ENCODE assay signal across 1 fruit fly cellular context in the genomic region with DNA sequence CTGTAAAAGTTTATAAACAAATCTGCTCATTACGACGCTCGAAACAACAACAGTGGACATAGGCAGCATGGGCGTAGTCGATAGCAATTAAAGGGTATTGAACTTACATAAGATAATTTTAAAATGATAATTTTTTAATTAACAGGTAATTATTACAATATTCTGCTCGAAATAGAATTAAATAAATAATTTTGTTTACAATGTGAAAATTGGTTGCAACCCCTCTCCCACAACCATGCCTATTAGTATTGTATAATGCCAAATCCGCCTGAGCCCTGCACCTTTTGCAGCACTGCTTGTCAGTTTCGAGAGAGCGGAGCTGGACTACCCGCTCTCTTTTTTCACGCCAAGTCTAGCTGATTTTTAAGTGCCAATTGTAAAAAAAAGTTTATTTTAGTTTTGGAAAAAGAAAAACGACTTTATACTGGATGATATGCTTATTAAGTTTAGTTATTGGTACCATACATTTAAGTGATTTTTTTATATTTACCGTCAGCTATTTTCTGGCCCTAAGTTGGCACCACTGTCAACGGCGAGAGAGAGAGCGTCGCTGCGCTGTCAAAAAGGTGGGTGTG.
TF ChIP-seq lines count a peak whose summit lies in the region.

A gene (minus strand): TSS at position 51 of the 575 bp plus-strand sequence.
A gene (plus strand): TSS at position 403 of the 575 bp plus-strand sequence.

TF ChIP-seq in whole organism, embryonic, 481 proteins besides CTCF, POLR2A, EP300 and RAD21 (continued from another document and continues in another):
- TF ChIP-seq chn (GFP tag; optimal IDR thresholded peaks at IDR 0.05; lab: Kevin White, UChicago) (peak; percentile 99), stwl (tag; optimal IDR thresholded peaks at IDR 0.05; lab: Kevin White, UChicago) (peak; percentile 96), crp (GFP tag; optimal IDR thresholded peaks at IDR 0.05; lab: Kevin White, UChicago) (peak; percentile 26 to 80), PHDP (tag; optimal IDR thresholded peaks at IDR 0.05; lab: Kevin White, UChicago) (peak; percentile 100), ash1 (GFP tag; optimal IDR thresholded peaks at IDR 0.05; lab: Kevin White, UChicago) (peak; percentile 96), shn (GFP tag; optimal IDR thresholded peaks at IDR 0.05; lab: Kevin White, UChicago) (peak; percentile 93), CG18764 (GFP tag; optimal IDR thresholded peaks at IDR 0.05; lab: Kevin White, UChicago) (peak; percentile 99), al (GFP tag; IDR thresholded peaks at IDR 0.05; lab: Robert Waterston, UW) (peak; percentile 100), nmo (GFP tag; optimal IDR thresholded peaks at IDR 0.05; lab: Kevin White, UChicago) (peak; percentile 100), CG15696 (tag; optimal IDR thresholded peaks at IDR 0.05; lab: Kevin White, UChicago) (peak; percentile 100), Awh (GFP tag; IDR thresholded peaks at IDR 0.05; lab: Robert Waterston, UW) (peak; percentile 100), btn (GFP tag; optimal IDR thresholded peaks at IDR 0.05; lab: Kevin White, UChicago) (peak; percentile 87), CG9932 (GFP tag; IDR thresholded peaks at IDR 0.05; lab: Robert Waterston, UW) (peak; percentile 100), Dfd (GFP tag; optimal IDR thresholded peaks at IDR 0.05; lab: Kevin White, UChicago) (peak in 1 of 2 experiments; percentile 92), Mad (GFP tag; optimal IDR thresholded peaks at IDR 0.05; lab: Kevin White, UChicago) (peak; percentile 99), CG13296 (GFP tag; optimal IDR thresholded peaks at IDR 0.05; lab: Kevin White, UChicago) (peak; percentile 99), CG9437 (GFP tag; optimal IDR thresholded peaks at IDR 0.05; lab: Kevin White, UChicago) (peak; percentile 96), Side (GFP tag; optimal IDR thresholded peaks at IDR 0.05; lab: Kevin White, UChicago) (peak; percentile 94), Nf-YB (GFP tag; optimal IDR thresholded peaks at IDR 0.05; lab: Kevin White, UChicago) (peak; percentile 92), caup (GFP tag; optimal IDR thresholded peaks at IDR 0.05; lab: Kevin White, UChicago; ENCODE audit: severe bottlenecking) (peak; percentile 99), p53 (GFP tag; optimal IDR thresholded peaks at IDR 0.05; lab: Kevin White, UChicago) (peak; percentile 86), fd3F (GFP tag; optimal IDR thresholded peaks at IDR 0.05; lab: Kevin White, UChicago) (peak; percentile 100), CG16815 (GFP tag; optimal IDR thresholded peaks at IDR 0.05; lab: Kevin White, UChicago) (peak; percentile 100), bab2 (GFP tag; optimal IDR thresholded peaks at IDR 0.05; lab: Kevin White, UChicago) (peak; percentile 98), ham (GFP tag; IDR thresholded peaks at IDR 0.05; lab: Robert Waterston, UW) (peak; percentile 99), sisA (GFP tag; IDR thresholded peaks at IDR 0.05; lab: Robert Waterston, UW) (peak; percentile 100), sd (tag; optimal IDR thresholded peaks at IDR 0.05; lab: Kevin White, UChicago) (peak; percentile 97), CG2116 (GFP tag; optimal IDR thresholded peaks at IDR 0.05; lab: Kevin White, UChicago) (peak; percentile 93), ttk (GFP tag; IDR thresholded peaks at IDR 0.05; lab: Robert Waterston, UW) (peak; percentile 100), Bdp1 (GFP tag; optimal IDR thresholded peaks at IDR 0.05; lab: Kevin White, UChicago) (peak; percentile 93), gt (GFP tag; IDR thresholded peaks at IDR 0.05; lab: Robert Waterston, UW) (peak; percentile 99), CG11398 (GFP tag; optimal IDR thresholded peaks at IDR 0.05; lab: Kevin White, UChicago) (peak; percentile 88), CG3995 (GFP tag; optimal IDR thresholded peaks at IDR 0.05; lab: Kevin White, UChicago) (peak; percentile 88), CG1602 (GFP tag; optimal IDR thresholded peaks at IDR 0.05; lab: Kevin White, UChicago) (peak; percentile 100), Neu2 (GFP tag; optimal IDR thresholded peaks at IDR 0.05; lab: Kevin White, UChicago; ENCODE audit: borderline replicate concordance) (peak; percentile 71), kay (GFP tag; optimal IDR thresholded peaks at IDR 0.05; lab: Kevin White, UChicago) (peak; percentile 99), dati (GFP tag; IDR thresholded peaks at IDR 0.05; lab: Robert Waterston, UW) (peak; percentile 99), ewg (GFP tag; optimal IDR thresholded peaks at IDR 0.05; lab: Kevin White, UChicago) (peak; percentile 99), gcm (GFP tag; optimal IDR thresholded peaks at IDR 0.05; lab: Kevin White, UChicago) (peak; percentile 99), nerfin-1 (tag; optimal IDR thresholded peaks at IDR 0.05; lab: Kevin White, UChicago) (peak; percentile 99), CG6689 (GFP tag; IDR thresholded peaks at IDR 0.05; lab: Robert Waterston, UW) (peak; percentile 100), yki (optimal IDR thresholded peaks at IDR 0.05; lab: Kevin White, UChicago) (no peak), Hand (GFP tag; optimal IDR thresholded peaks at IDR 0.05; lab: Kevin White, UChicago) (peak; percentile 97), CG11093 (GFP tag; IDR thresholded peaks at IDR 0.05; lab: Robert Waterston, UW) (peak; percentile 100), CG7928 (GFP tag; optimal IDR thresholded peaks at IDR 0.05; lab: Kevin White, UChicago) (peak; percentile 86), Aef1 (GFP tag; IDR thresholded peaks at IDR 0.05; lab: Robert Waterston, UW) (peak; percentile 100), z (GFP tag; IDR thresholded peaks at IDR 0.05; lab: Robert Waterston, UW) (peak; percentile 87), CG17802 (tag; optimal IDR thresholded peaks at IDR 0.05; lab: Kevin White, UChicago) (peak; percentile 95), GATAe (GFP tag; conservative IDR thresholded peaks at IDR 0.05; lab: Robert Waterston, UW) (peak; percentile 99), lilli (GFP tag; optimal IDR thresholded peaks at IDR 0.05; lab: Kevin White, UChicago) (peak; percentile 99), CG12236 (GFP tag; optimal IDR thresholded peaks at IDR 0.05; lab: Kevin White, UChicago) (peak; percentile 90), B-H1 (GFP tag; IDR thresholded peaks at IDR 0.05; lab: Robert Waterston, UW) (peak; percentile 100), nom (GFP tag; optimal IDR thresholded peaks at IDR 0.05; lab: Kevin White, UChicago) (peak; percentile 97), fd96Cb (tag; optimal IDR thresholded peaks at IDR 0.05; lab: Kevin White, UChicago) (peak; percentile 100), Blimp-1 (GFP tag; optimal IDR thresholded peaks at IDR 0.05; lab: Kevin White, UChicago) (peak; percentile 99), HLH54F (GFP tag; optimal IDR thresholded peaks at IDR 0.05; lab: Kevin White, UChicago) (peak; percentile 99), tx (GFP tag; optimal IDR thresholded peaks at IDR 0.05; lab: Kevin White, UChicago) (peak; percentile 96), Fer2 (tag; optimal IDR thresholded peaks at IDR 0.05; lab: Kevin White, UChicago) (peak; percentile 100), Dek (tag; optimal IDR thresholded peaks at IDR 0.05; lab: Kevin White, UChicago) (peak; percentile 100), NC2β (GFP tag; optimal IDR thresholded peaks at IDR 0.05; lab: Kevin White, UChicago) (peak; percentile 96), CG6791 (GFP tag; IDR thresholded peaks at IDR 0.05; lab: Robert Waterston, UW; ENCODE audit: partially characterized antibody) (no peak), CG14441 (GFP tag; IDR thresholded peaks at IDR 0.05; lab: Robert Waterston, UW) (peak; percentile 100), vfl (GFP tag; optimal IDR thresholded peaks at IDR 0.05; lab: Kevin White, UChicago) (peak; percentile 99), CG34376 (GFP tag; optimal IDR thresholded peaks at IDR 0.05; lab: Kevin White, UChicago) (peak; percentile 99), nau (GFP tag; optimal IDR thresholded peaks at IDR 0.05; lab: Kevin White, UChicago) (peak; percentile 99), schlank (tag; optimal IDR thresholded peaks at IDR 0.05; lab: Kevin White, UChicago) (peak; percentile 99), CG31388 (GFP tag; optimal IDR thresholded peaks at IDR 0.05; lab: Kevin White, UChicago) (peak; percentile 99), CG16863 (GFP tag; optimal IDR thresholded peaks at IDR 0.05; lab: Kevin White, UChicago) (peak; percentile 97), CG10209 (GFP tag; optimal IDR thresholded peaks at IDR 0.05; lab: Kevin White, UChicago) (peak; percentile 100), CG6654 (GFP tag; optimal IDR thresholded peaks at IDR 0.05; lab: Kevin White, UChicago) (peak; percentile 94), ase (GFP tag; IDR thresholded peaks at IDR 0.05; lab: Robert Waterston, UW) (peak; percentile 100), CG18599 (GFP tag; optimal IDR thresholded peaks at IDR 0.05; lab: Kevin White, UChicago) (peak; percentile 99), gcm2 (GFP tag; optimal IDR thresholded peaks at IDR 0.05; lab: Kevin White, UChicago) (peak; percentile 98), CoRest (tag; optimal IDR thresholded peaks at IDR 0.05; lab: Kevin White, UChicago) (peak; percentile 100), zen2 (GFP tag; IDR thresholded peaks at IDR 0.05; lab: Robert Waterston, UW; ENCODE audit: partially characterized antibody) (no peak), insv (GFP tag; optimal IDR thresholded peaks at IDR 0.05; lab: Kevin White, UChicago) (peak in 1 of 2 experiments; percentile 85), dm (GFP tag; optimal IDR thresholded peaks at IDR 0.05; lab: Kevin White, UChicago) (peak; percentile 96), so (GFP tag; IDR thresholded peaks at IDR 0.05; lab: Robert Waterston, UW) (peak; percentile 100), tgo (GFP tag; IDR thresholded peaks at IDR 0.05; lab: Robert Waterston, UW) (peak; percentile 100), zfh1 (GFP tag; IDR thresholded peaks at IDR 0.05; lab: Robert Waterston, UW) (peak; percentile 100), CG3281 (GFP tag; optimal IDR thresholded peaks at IDR 0.05; lab: Kevin White, UChicago) (peak; percentile 99), YL-1 (GFP tag; optimal IDR thresholded peaks at IDR 0.05; lab: Kevin White, UChicago) (peak; percentile 99), CG13894 (tag; optimal IDR thresholded peaks at IDR 0.05; lab: Kevin White, UChicago) (peak; percentile 99), CG5180 (GFP tag; optimal IDR thresholded peaks at IDR 0.05; lab: Kevin White, UChicago) (peak; percentile 94), CG10147 (GFP tag; optimal IDR thresholded peaks at IDR 0.05; lab: Kevin White, UChicago) (peak; percentile 99), Kr (GFP tag; optimal IDR thresholded peaks at IDR 0.05; lab: Kevin White, UChicago) (peak; percentile 80), CG12299 (tag; optimal IDR thresholded peaks at IDR 0.05; lab: Kevin White, UChicago) (peak; percentile 99), sna (GFP tag; IDR thresholded peaks at IDR 0.05; lab: Robert Waterston, UW; ENCODE audit: partially characterized antibody) (no peak), ara (GFP tag; IDR thresholded peaks at IDR 0.05; lab: Robert Waterston, UW) (peak; percentile 100), NK7.1 (GFP tag; optimal IDR thresholded peaks at IDR 0.05; lab: Kevin White, UChicago) (peak; percentile 89), Bgb (GFP tag; IDR thresholded peaks at IDR 0.05; lab: Robert Waterston, UW; ENCODE audit: partially characterized antibody) (peak; percentile 40; the same call in 1 of the 2 replicates), CG8388 (GFP tag; optimal IDR thresholded peaks at IDR 0.05; lab: Kevin White, UChicago) (peak; percentile 99), sens-2 (GFP tag; IDR thresholded peaks at IDR 0.05; lab: Robert Waterston, UW) (peak; percentile 99), Dref (GFP tag; IDR thresholded peaks at IDR 0.05; lab: Robert Waterston, UW) (peak; percentile 59), disco-r (GFP tag; optimal IDR thresholded peaks at IDR 0.05; lab: Kevin White, UChicago) (peak; percentile 88), CG1832 (GFP tag; optimal IDR thresholded peaks at IDR 0.05; lab: Kevin White, UChicago) (no peak), Fer1 (GFP tag; optimal IDR thresholded peaks at IDR 0.05; lab: Kevin White, UChicago) (peak; percentile 99), tll (GFP tag; optimal IDR thresholded peaks at IDR 0.05; lab: Kevin White, UChicago) (peak; percentile 11 to 87), grau (tag; optimal IDR thresholded peaks at IDR 0.05; lab: Kevin White, UChicago) (peak; percentile 99), Spps (tag; optimal IDR thresholded peaks at IDR 0.05; lab: Kevin White, UChicago) (peak; percentile 99), CG2875 (GFP tag; optimal IDR thresholded peaks at IDR 0.05; lab: Kevin White, UChicago) (peak; percentile 99), CG11723 (GFP tag; optimal IDR thresholded peaks at IDR 0.05; lab: Kevin White, UChicago) (peak; percentile 99), Rx (GFP tag; IDR thresholded peaks at IDR 0.05; lab: Robert Waterston, UW) (peak; percentile 100), CG8359 (GFP tag; optimal IDR thresholded peaks at IDR 0.05; lab: Kevin White, UChicago; ENCODE audit: borderline replicate concordance) (peak; percentile 96), CG18476 (GFP tag; optimal IDR thresholded peaks at IDR 0.05; lab: Kevin White, UChicago) (peak; percentile 99), sug (tag; optimal IDR thresholded peaks at IDR 0.05; lab: Kevin White, UChicago) (peak; percentile 99), CkIIα-i1 (GFP tag; IDR thresholded peaks at IDR 0.05; lab: Robert Waterston, UW) (peak; percentile 99), CG8290 (GFP tag; optimal IDR thresholded peaks at IDR 0.05; lab: Kevin White, UChicago) (peak; percentile 99), CG8290 (tag; optimal IDR thresholded peaks at IDR 0.05; lab: Kevin White, UChicago) (peak; percentile 97 to 99), trem (tag; optimal IDR thresholded peaks at IDR 0.05; lab: Kevin White, UChicago) (peak; percentile 97), CG4404 (GFP tag; IDR thresholded peaks at IDR 0.05; lab: Robert Waterston, UW) (peak; percentile 100), ind (GFP tag; optimal IDR thresholded peaks at IDR 0.05; lab: Kevin White, UChicago) (peak; percentile 100), phol (tag; optimal IDR thresholded peaks at IDR 0.05; lab: Kevin White, UChicago) (peak; percentile 100), pzg (GFP tag; optimal IDR thresholded peaks at IDR 0.05; lab: Kevin White, UChicago) (peak; percentile 64), CG15479 (GFP tag; optimal IDR thresholded peaks at IDR 0.05; lab: Kevin White, UChicago) (peak; percentile 84), CG32532 (GFP tag; IDR thresholded peaks at IDR 0.05; lab: Robert Waterston, UW) (peak; percentile 100), CG6254 (GFP tag; optimal IDR thresholded peaks at IDR 0.05; lab: Kevin White, UChicago) (peak; percentile 98), CG11560 (tag; IDR thresholded peaks at IDR 0.05; lab: Robert Waterston, UW) (peak; percentile 96), eyg (GFP tag; optimal IDR thresholded peaks at IDR 0.05; lab: Kevin White, UChicago) (peak; percentile 88), en (GFP tag; optimal IDR thresholded peaks at IDR 0.05; lab: Kevin White, UChicago) (peak; percentile 93), gsb-n (tag; optimal IDR thresholded peaks at IDR 0.05; lab: Kevin White, UChicago) (peak; percentile 100), odd (GFP tag; optimal IDR thresholded peaks at IDR 0.05; lab: Kevin White, UChicago) (peak; percentile 99)
